Worm (Caenorhabditis elegans): ENCODE data around the gene R11.3.

The R11.3 gene

ce11 chrX:16147728-16148197 lies 51.3 kb downstream of the R11.3 start (continued):
- no peak for TF ChIP-seq snpc-4 (GFP tag; optimal IDR thresholded peaks at IDR 0.05)
- TF ChIP-seq snpc-4 (tag; optimal IDR thresholded peaks at IDR 0.05) = peak in 1 of 4 experiments; percentile 31
- 0 out of 2 replicates have a peak, but pooled peaks have one; percentile 42 for TF ChIP-seq aptf-2 (GFP tag; conservative IDR thresholded peaks at IDR 0.05)
- peak; percentile 41; the same call in 1 of the 2 replicates for TF ChIP-seq hmg-1.2 (GFP tag; IDR thresholded peaks at IDR 0.05)
- TF ChIP-seq fkh-3 (tag; optimal IDR thresholded peaks at IDR 0.05) = no peak
- TF ChIP-seq rcor-1 (GFP tag; IDR thresholded peaks at IDR 0.05) = no peak
- TF ChIP-seq D2030.7 (GFP tag; IDR thresholded peaks at IDR 0.05) = no peak
- TF ChIP-seq F23B12.7 (tag; optimal IDR thresholded peaks at IDR 0.05; ENCODE audit: insufficient read depth) = no peak
- TF ChIP-seq hlh-12 (tag; optimal IDR thresholded peaks at IDR 0.05) = no peak
- no peak for TF ChIP-seq ztf-6 (GFP tag; IDR thresholded peaks at IDR 0.05)
- TF ChIP-seq let-607 (tag; optimal IDR thresholded peaks at IDR 0.05) = no peak
- peak; percentile 13 for TF ChIP-seq somi-1 (GFP tag; optimal IDR thresholded peaks at IDR 0.05)
- TF ChIP-seq B0336.3 (GFP tag; IDR thresholded peaks at IDR 0.05) = peak; percentile 40; the same call in 1 of the 2 replicates
- no peak for TF ChIP-seq tbp1 (GFP tag; optimal IDR thresholded peaks at IDR 0.05)
- no peak for TF ChIP-seq lag-1 (GFP tag; IDR thresholded peaks at IDR 0.05)
- TF ChIP-seq repo-1 (tag; optimal IDR thresholded peaks at IDR 0.05) = no peak
- no peak for TF ChIP-seq dpl-1 (GFP tag; optimal IDR thresholded peaks at IDR 0.05)
- TF ChIP-seq F57C9.4 (tag; optimal IDR thresholded peaks at IDR 0.05) = no peak
- TF ChIP-seq nfyb-1 (GFP tag; IDR thresholded peaks at IDR 0.05) = no peak; the same call in 1 of the 2 replicates
- peak; percentile 61 for TF ChIP-seq chd-7 (tag; optimal IDR thresholded peaks at IDR 0.05)
- no peak for TF ChIP-seq cebp-1 (GFP tag; IDR thresholded peaks at IDR 0.05)
- TF ChIP-seq cebp-1 (tag; optimal IDR thresholded peaks at IDR 0.05) = no peak
- TF ChIP-seq die-1 (tag; optimal IDR thresholded peaks at IDR 0.05) = peak; percentile 59
- peak; percentile 75 for TF ChIP-seq K12H6.12 (tag; optimal IDR thresholded peaks at IDR 0.05)
- TF ChIP-seq hlh-26 (GFP tag; conservative IDR thresholded peaks at IDR 0.05) = no peak
- TF ChIP-seq F39B2.1 (GFP tag; IDR thresholded peaks at IDR 0.05) = no peak
- no peak for TF ChIP-seq mxl-1 (tag; optimal IDR thresholded peaks at IDR 0.05)
- no peak for TF ChIP-seq ceh-100 (GFP tag; IDR thresholded peaks at IDR 0.05)
- no peak for TF ChIP-seq B0035.1 (tag; optimal IDR thresholded peaks at IDR 0.05)
- peak; percentile 66 for TF ChIP-seq lin-40 (tag; optimal IDR thresholded peaks at IDR 0.05)
- TF ChIP-seq dpff-1 (tag; optimal IDR thresholded peaks at IDR 0.05) = no peak
- TF ChIP-seq C06A6.2 (GFP tag; conservative IDR thresholded peaks at IDR 0.05) = 0 out of 2 replicates have a peak, but pooled peaks have one; percentile 23
- TF ChIP-seq madf-10 (tag; optimal IDR thresholded peaks at IDR 0.05) = no peak
- peak; percentile 80 for TF ChIP-seq ceh-27 (GFP tag; optimal IDR thresholded peaks at IDR 0.05)
- peak; percentile 50; the same call in 1 of the 2 replicates for TF ChIP-seq dox-1 (GFP tag; IDR thresholded peaks at IDR 0.05)
- no peak for TF ChIP-seq hmg-20 (GFP tag; IDR thresholded peaks at IDR 0.05)
- peak; percentile 21 for TF ChIP-seq ztf-18 (tag; optimal IDR thresholded peaks at IDR 0.05)
- no peak for TF ChIP-seq ztf-25 (GFP tag; IDR thresholded peaks at IDR 0.05)
- TF ChIP-seq nhr-27 (tag; optimal IDR thresholded peaks at IDR 0.05) = no peak
- no peak for TF ChIP-seq ama-1 (optimal IDR thresholded peaks at IDR 0.05)
- TF ChIP-seq ama-1 (GFP tag; optimal IDR thresholded peaks at IDR 0.05) = no peak
- TF ChIP-seq unc-62 (GFP tag; optimal IDR thresholded peaks at IDR 0.05) = no peak
- TF ChIP-seq attf-5 (GFP tag; optimal IDR thresholded peaks at IDR 0.05) = peak; percentile 9
- TF ChIP-seq ztf-28 (GFP tag; IDR thresholded peaks at IDR 0.05) = no peak
- TF ChIP-seq ztf-3 (GFP tag; optimal IDR thresholded peaks at IDR 0.05) = no peak

Measured in whole organism, young adult.